Fruit fly (Drosophila melanogaster): Measurements from ENCODE around the gene Pop1.

Gene Pop1

dm6 chrX:5638588-5638987 lies 16.1 kb downstream of the Pop1 start (continued):
- no peak for TF ChIP-seq trem (tag; optimal IDR thresholded peaks at IDR 0.05)
- TF ChIP-seq run (tag; optimal IDR thresholded peaks at IDR 0.05), result no peak
- TF ChIP-seq CG31441 (GFP tag; IDR thresholded peaks at IDR 0.05), result no peak
- peak; percentile 73 for TF ChIP-seq slbo (GFP tag; IDR thresholded peaks at IDR 0.05)
- TF ChIP-seq Vsx1 (GFP tag; optimal IDR thresholded peaks at IDR 0.05), result no peak
- TF ChIP-seq Side (GFP tag; optimal IDR thresholded peaks at IDR 0.05), result peak; percentile 50
- peak; percentile 47 for TF ChIP-seq ERR (GFP tag; optimal IDR thresholded peaks at IDR 0.05)
- TF ChIP-seq CG6272 (GFP tag; IDR thresholded peaks at IDR 0.05), result 0 out of 2 replicates have a peak, but pooled peaks have one; percentile 23
- peak; percentile 62 for TF ChIP-seq BtbVII (GFP tag; optimal IDR thresholded peaks at IDR 0.05)
- no peak for TF ChIP-seq z (GFP tag; IDR thresholded peaks at IDR 0.05)
- TF ChIP-seq CG32532 (GFP tag; IDR thresholded peaks at IDR 0.05), result peak; percentile 75
- TF ChIP-seq Scr (GFP tag; IDR thresholded peaks at IDR 0.05; ENCODE audit: partially characterized antibody), result no peak
- peak; percentile 24 for TF ChIP-seq CG17829 (tag; optimal IDR thresholded peaks at IDR 0.05)
- peak; percentile 48 for TF ChIP-seq nmo (GFP tag; optimal IDR thresholded peaks at IDR 0.05)
- no peak for TF ChIP-seq CG6791 (GFP tag; IDR thresholded peaks at IDR 0.05; ENCODE audit: partially characterized antibody)
- TF ChIP-seq ind (GFP tag; optimal IDR thresholded peaks at IDR 0.05), result peak; percentile 50
- peak; percentile 34 for TF ChIP-seq cwo (GFP tag; optimal IDR thresholded peaks at IDR 0.05)
- peak; percentile 44 for TF ChIP-seq gro (GFP tag; optimal IDR thresholded peaks at IDR 0.05)
- TF ChIP-seq chinmo (GFP tag; IDR thresholded peaks at IDR 0.05; ENCODE audit: partially characterized antibody), result no peak
- TF ChIP-seq Dbx (GFP tag; IDR thresholded peaks at IDR 0.05), result peak; percentile 80
- peak; percentile 40; the same call in 1 of the 3 replicates for TF ChIP-seq CG17361 (GFP tag; IDR thresholded peaks at IDR 0.05)
- TF ChIP-seq CG18476 (GFP tag; optimal IDR thresholded peaks at IDR 0.05), result no peak
- TF ChIP-seq CG8944 (GFP tag; optimal IDR thresholded peaks at IDR 0.05), result peak; percentile 14
- no peak for TF ChIP-seq Kr (GFP tag; optimal IDR thresholded peaks at IDR 0.05)
- peak; percentile 32 for TF ChIP-seq CG6683 (GFP tag; optimal IDR thresholded peaks at IDR 0.05)
- peak; percentile 81 for TF ChIP-seq CG13894 (tag; optimal IDR thresholded peaks at IDR 0.05)
- peak; percentile 26; the same call in 1 of the 2 replicates for TF ChIP-seq CG31224 (GFP tag; IDR thresholded peaks at IDR 0.05)
- no peak for TF ChIP-seq CG15479 (GFP tag; optimal IDR thresholded peaks at IDR 0.05)
- TF ChIP-seq Oli (tag; optimal IDR thresholded peaks at IDR 0.05), result peak; percentile 52
- TF ChIP-seq CG2875 (GFP tag; optimal IDR thresholded peaks at IDR 0.05), result no peak
- peak; percentile 9 for TF ChIP-seq Mad (GFP tag; optimal IDR thresholded peaks at IDR 0.05)
- TF ChIP-seq B-H1 (GFP tag; IDR thresholded peaks at IDR 0.05), result peak; percentile 51; the same call in 2 of the 3 replicates
- TF ChIP-seq zen2 (GFP tag; IDR thresholded peaks at IDR 0.05; ENCODE audit: partially characterized antibody), result no peak
- TF ChIP-seq schlank (tag; optimal IDR thresholded peaks at IDR 0.05), result peak; percentile 35
- peak; percentile 51 for TF ChIP-seq CG16863 (GFP tag; optimal IDR thresholded peaks at IDR 0.05)
- TF ChIP-seq CG14965 (GFP tag; optimal IDR thresholded peaks at IDR 0.05; ENCODE audit: borderline replicate concordance), result no peak
- TF ChIP-seq sisA (GFP tag; IDR thresholded peaks at IDR 0.05), result peak; percentile 61
- no peak for TF ChIP-seq Dad (GFP tag; optimal IDR thresholded peaks at IDR 0.05)
- TF ChIP-seq insv (GFP tag; optimal IDR thresholded peaks at IDR 0.05), result no peak
- TF ChIP-seq fd96Cb (tag; optimal IDR thresholded peaks at IDR 0.05), result peak; percentile 49
- no peak for TF ChIP-seq sens-2 (GFP tag; IDR thresholded peaks at IDR 0.05)
- peak; percentile 44 for TF ChIP-seq Ssrp (tag; optimal IDR thresholded peaks at IDR 0.05)
- TF ChIP-seq CG30403 (GFP tag; optimal IDR thresholded peaks at IDR 0.05), result peak; percentile 28
- no peak for TF ChIP-seq CG10654 (GFP tag; optimal IDR thresholded peaks at IDR 0.05)
- no peak for TF ChIP-seq CG4328 (GFP tag; optimal IDR thresholded peaks at IDR 0.05)
- TF ChIP-seq h (optimal IDR thresholded peaks at IDR 0.05), result no peak
- peak; percentile 63 for TF ChIP-seq Ptx1 (GFP tag; IDR thresholded peaks at IDR 0.05)
- no peak for TF ChIP-seq C15 (GFP tag; IDR thresholded peaks at IDR 0.05)
- TF ChIP-seq CG12942 (GFP tag; optimal IDR thresholded peaks at IDR 0.05), result no peak
- TF ChIP-seq CG4707 (GFP tag; optimal IDR thresholded peaks at IDR 0.05), result peak; percentile 95
- TF ChIP-seq CG15073 (GFP tag; optimal IDR thresholded peaks at IDR 0.05), result no peak
